Worm (Caenorhabditis elegans) whole organism, mixed stage, embryonic: ENCODE measurements around the gene K05F1.1.

Experiments
- M03D4.4 ChIP-seq: sonication (generic microtip); optimal IDR thresholded peaks from 2 replicates; lab custom pipeline; 2017; ENCODE audit warnings: mild to moderate bottlenecking, missing genetic modification characterization, missing compliant biosample characterization
- bed-3 ChIP-seq: fragments of 200-800 bp; sonication (Bioruptor generic); optimal IDR thresholded peaks from 3 replicates; lab custom pipeline; 2018; ENCODE audit warnings: mild to moderate bottlenecking, missing genetic modification characterization, moderate library complexity, missing compliant biosample characterization
- blmp-1 ChIP-seq: fragments of 150-350 bp; optimal IDR thresholded peaks from 2 replicates; lab custom pipeline; 2014; ENCODE audit warnings: missing biosample characterization, missing genetic modification characterization
- ceh-39 ChIP-seq: fragments of 150-350 bp; optimal IDR thresholded peaks from 2 replicates; lab custom pipeline; 2014; ENCODE audit warnings: missing biosample characterization, missing genetic modification characterization
- ceh-43 ChIP-seq: fragments of 200-800 bp; sonication (Bioruptor generic); optimal IDR thresholded peaks from 2 replicates; lab custom pipeline; 2018; ENCODE audit warnings: mild to moderate bottlenecking, missing genetic modification characterization, moderate library complexity, missing compliant biosample characterization
- ceh-83 ChIP-seq: fragments of 200-800 bp; sonication (Bioruptor generic); optimal IDR thresholded peaks from 2 replicates; lab custom pipeline; 2018; ENCODE audit warnings: mild to moderate bottlenecking, missing genetic modification characterization, missing compliant biosample characterization
- ces-1 ChIP-seq: fragments of 150-350 bp; optimal IDR thresholded peaks from 2 replicates; lab custom pipeline; 2014; ENCODE audit warnings: missing biosample characterization, missing genetic modification reagents, missing genetic modification characterization
- drap-1 ChIP-seq: fragments of 200-800 bp; sonication (Bioruptor generic); optimal IDR thresholded peaks from 3 replicates; lab custom pipeline; 2018; ENCODE audit warnings: mild to moderate bottlenecking, missing genetic modification characterization, missing compliant biosample characterization
- elt-1 ChIP-seq: sonication (generic microtip); optimal IDR thresholded peaks from 2 replicates; lab custom pipeline; 2017; ENCODE audit warnings: missing genetic modification characterization, mild to moderate bottlenecking, missing compliant biosample characterization, antibody characterized with exemption, moderate library complexity, borderline replicate concordance; ENCODE audit not compliant: insufficient read depth
- elt-3 ChIP-seq: fragments of 150-350 bp; optimal IDR thresholded peaks from 2 replicates; lab custom pipeline; 2014; ENCODE audit warnings: missing biosample characterization, missing genetic modification characterization
- flh-1 ChIP-seq: fragments of 200-800 bp; sonication (Bioruptor generic); optimal IDR thresholded peaks from 2 replicates; lab custom pipeline; 2018; ENCODE audit warnings: mild to moderate bottlenecking, missing genetic modification characterization, moderate library complexity, missing compliant biosample characterization
- ham-2 ChIP-seq: fragments of 200-800 bp; sonication (Bioruptor generic); optimal IDR thresholded peaks from 2 replicates; lab custom pipeline; 2018; ENCODE audit warnings: mild to moderate bottlenecking, missing genetic modification characterization, missing compliant biosample characterization
- hlh-1 ChIP-seq: fragments of 150-350 bp; optimal IDR thresholded peaks from 2 replicates; lab custom pipeline; 2014; ENCODE audit warnings: missing biosample characterization, missing genetic modification reagents, missing genetic modification characterization
- lin-13 ChIP-seq: fragments of 150-350 bp; optimal IDR thresholded peaks from 2 replicates; lab custom pipeline; 2014; ENCODE audit warnings: missing biosample characterization, missing genetic modification characterization
- lin-32 ChIP-seq: fragments of 200-800 bp; sonication (Bioruptor generic); optimal IDR thresholded peaks from 2 replicates; lab custom pipeline; 2018; ENCODE audit warnings: mild to moderate bottlenecking, missing genetic modification characterization, missing compliant biosample characterization
- lsy-2 ChIP-seq: fragments of 150-350 bp; optimal IDR thresholded peaks from 2 replicates; lab custom pipeline; 2014; ENCODE audit warnings: missing biosample characterization, missing genetic modification characterization
- mab-5 ChIP-seq: fragments of 150-350 bp; optimal IDR thresholded peaks from 2 replicates; lab custom pipeline; 2014; ENCODE audit warnings: missing biosample characterization, missing genetic modification characterization
- mls-2 ChIP-seq: sonication (generic microtip); optimal IDR thresholded peaks from 2 replicates; lab custom pipeline; 2016; ENCODE audit warnings: mild to moderate bottlenecking, missing genetic modification characterization, moderate library complexity, missing compliant biosample characterization
- nhr-12 ChIP-seq: fragments of 150-350 bp; optimal IDR thresholded peaks from 2 replicates; lab custom pipeline; 2014; ENCODE audit warnings: missing biosample characterization, missing genetic modification characterization
- nhr-2 ChIP-seq: fragments of 150-350 bp; optimal IDR thresholded peaks from 2 replicates; lab custom pipeline; 2014; ENCODE audit warnings: missing biosample characterization, missing genetic modification characterization
- nhr-237 ChIP-seq: fragments of 150-350 bp; optimal IDR thresholded peaks from 2 replicates; lab custom pipeline; 2014; ENCODE audit warnings: missing biosample characterization, missing genetic modification characterization
- nhr-28 ChIP-seq: fragments of 150-350 bp; optimal IDR thresholded peaks from 2 replicates; lab custom pipeline; 2014; ENCODE audit warnings: missing biosample characterization, missing genetic modification characterization
- nhr-76 ChIP-seq: sonication (generic microtip); optimal IDR thresholded peaks from 2 replicates; lab custom pipeline; 2017; ENCODE audit warnings: missing biosample characterization, missing genetic modification characterization
- sem-2 ChIP-seq: fragments of 200-800 bp; sonication (Bioruptor generic); optimal IDR thresholded peaks from 2 replicates; lab custom pipeline; 2018; ENCODE audit warnings: mild to moderate bottlenecking, missing genetic modification characterization, missing compliant biosample characterization
- snpc-4 ChIP-seq: fragments of 150-350 bp; optimal IDR thresholded peaks from 2 replicates; lab custom pipeline; 2014; ENCODE audit warnings: missing biosample characterization, missing genetic modification characterization
- tbx-8 ChIP-seq: fragments of 200-800 bp; sonication (Bioruptor generic); optimal IDR thresholded peaks from 2 replicates; lab custom pipeline; 2018; ENCODE audit warnings: mild to moderate bottlenecking, missing genetic modification characterization, moderate library complexity, missing compliant biosample characterization
- unc-39 ChIP-seq: fragments of 150-350 bp; optimal IDR thresholded peaks from 2 replicates; lab custom pipeline; 2014; ENCODE audit warnings: missing biosample characterization, missing genetic modification characterization
- zip-8 ChIP-seq: fragments of 150-350 bp; optimal IDR thresholded peaks from 2 replicates; lab custom pipeline; 2014; ENCODE audit warnings: missing biosample characterization, missing genetic modification characterization
- ztf-11 ChIP-seq: fragments of 150-350 bp; optimal IDR thresholded peaks from 2 replicates; lab custom pipeline; 2014; ENCODE audit warnings: missing biosample characterization, missing genetic modification characterization

The K05F1.1 gene

ce11 chrII:5794195-5794594 lies 7.0 kb upstream of the K05F1.1 start, which contains the start of gene acdh-8:
TSS of gene acdh-8 (plus strand) at chrII:5794495.
- TF ChIP-seq tbx-8 (GFP tag; lab: Kevin White, UChicago), result no peak
- TF ChIP-seq mab-5 (tag; lab: Kevin White, UChicago), result no peak
- TF ChIP-seq drap-1 (GFP tag; lab: Kevin White, UChicago), result no peak
- no peak for TF ChIP-seq M03D4.4 (tag; lab: Kevin White, UChicago)
- no peak for TF ChIP-seq elt-3
- TF ChIP-seq ces-1 (GFP tag; lab: Kevin White, UChicago), result no peak
- no peak for TF ChIP-seq snpc-4 (tag; lab: Kevin White, UChicago)
- TF ChIP-seq sem-2, result no peak
- TF ChIP-seq lin-32 (GFP tag; lab: Kevin White, UChicago), result no peak
- no peak for TF ChIP-seq nhr-237 (tag; lab: Kevin White, UChicago)
- TF ChIP-seq zip-8 (tag; lab: Kevin White, UChicago), result no peak
- TF ChIP-seq unc-39 (tag; lab: Kevin White, UChicago), result no peak
- no peak for TF ChIP-seq blmp-1 (tag; lab: Kevin White, UChicago)
- no peak for TF ChIP-seq flh-1 (GFP tag; lab: Kevin White, UChicago)
- no peak for TF ChIP-seq ztf-11
- TF ChIP-seq bed-3, result no peak
- no peak for TF ChIP-seq ceh-83
- TF ChIP-seq nhr-12 (tag; lab: Kevin White, UChicago), result no peak
- TF ChIP-seq, all 35 proteins: peak for 0

ce11 chrII:5797348-5797977 lies 3.7 kb upstream of the K05F1.1 start, which contains the start of the genes msp-63 and msp-142:
TSS of gene msp-63 (minus strand) at chrII:5797448.
TSS of gene msp-142 (plus strand) at chrII:5797927.
- TF ChIP-seq flh-1 (GFP tag; lab: Kevin White, UChicago), result no peak
- no peak for TF ChIP-seq snpc-4 (tag; lab: Kevin White, UChicago)
- TF ChIP-seq zip-8 (tag; lab: Kevin White, UChicago), result no peak
- no peak for TF ChIP-seq nhr-28 (tag; lab: Kevin White, UChicago)
- no peak for TF ChIP-seq ham-2 (GFP tag; lab: Kevin White, UChicago)
- no peak for TF ChIP-seq nhr-2 (tag; lab: Kevin White, UChicago)
- TF ChIP-seq mab-5 (tag; lab: Kevin White, UChicago), result no peak

ce11 chrII:5799553-5799952 lies 1.6 kb upstream of the K05F1.1 start, which contains the start of gene K05F1.8:
TSS of gene K05F1.8 (minus strand) at chrII:5799653.
- TF ChIP-seq ceh-83 (no peak), drap-1 (GFP tag; lab: Kevin White, UChicago) (no peak), snpc-4 (tag; lab: Kevin White, UChicago) (no peak), elt-3 (no peak), nhr-28 (tag; lab: Kevin White, UChicago) (no peak)
- TF ChIP-seq, all 35 proteins: peak for 0

DNA sequence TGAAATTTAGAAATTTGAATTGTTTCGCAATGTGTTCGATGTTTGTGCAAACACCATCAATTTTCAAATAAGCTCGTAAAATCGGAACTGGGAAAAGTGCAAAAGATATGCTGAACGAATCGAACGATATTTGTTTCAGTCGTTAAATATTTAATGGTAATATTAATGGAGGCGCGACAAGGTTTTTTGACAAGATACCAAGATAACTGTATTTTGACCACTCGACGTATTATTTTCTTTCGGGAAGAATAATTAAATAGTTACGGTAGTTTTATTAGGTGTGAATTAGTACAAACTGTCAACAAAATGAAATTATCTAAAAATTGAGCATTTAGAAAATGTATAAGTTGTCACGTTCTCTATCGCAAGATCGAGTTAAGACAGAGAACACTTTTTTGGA lies 3.1 kb downstream of the K05F1.1 start:
- peak; percentile 63 for TF ChIP-seq zip-8 (tag; lab: Kevin White, UChicago)
- no peak for TF ChIP-seq M03D4.4 (tag; lab: Kevin White, UChicago)

ce11 chrII:5805303-5805702 lies 4.1 kb downstream of the K05F1.1 start, which contains the start of gene K05F1.10:
TSS of gene K05F1.10 (minus strand) at chrII:5805473.
- TF ChIP-seq lsy-2 (tag; lab: Kevin White, UChicago) (no peak), ztf-11 (no peak), flh-1 (GFP tag; lab: Kevin White, UChicago) (no peak)

- TF ChIP-seq lin-13 (tag; lab: Kevin White, UChicago) (no peak), bed-3 (no peak), unc-39 (tag; lab: Kevin White, UChicago) (no peak)
- TF ChIP-seq, all 35 proteins: peak for 0
These were observed 5.4 kb downstream of the K05F1.1 start for ce11 chrII:5806563-5806962.

DNA sequence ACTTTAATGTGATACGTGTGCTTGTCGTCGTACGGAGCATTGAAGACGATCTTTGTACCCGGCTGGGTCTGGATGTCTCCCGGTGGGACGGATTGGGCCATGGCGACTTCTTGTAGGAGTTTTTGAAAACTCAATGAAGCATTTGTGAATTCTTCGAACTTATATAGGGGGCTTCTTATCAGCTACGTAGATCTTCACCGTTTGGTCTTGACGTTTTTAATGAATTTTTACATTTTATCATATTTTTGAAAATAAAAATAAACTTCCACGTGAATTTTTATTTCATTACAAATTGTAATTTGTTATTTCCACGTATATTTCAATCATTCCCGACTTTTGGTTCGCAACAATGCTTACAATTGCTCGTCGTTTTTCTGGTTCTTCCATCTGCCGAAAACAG lies 9.0 kb downstream of the K05F1.1 start, which contains the start of the genes msp-64 and ZK1248.5:
Gene msp-64 (minus strand): TSS at position 101 of the 400 bp plus-strand sequence.
Gene ZK1248.5 (plus strand): TSS at position 285 of the 400 bp plus-strand sequence.
- no peak for TF ChIP-seq elt-1 (tag; lab: Kevin White, UChicago)
- no peak for TF ChIP-seq hlh-1 (tag; lab: Kevin White, UChicago)
- no peak for TF ChIP-seq ceh-39 (tag; lab: Kevin White, UChicago)
- no peak for TF ChIP-seq ceh-83
- TF ChIP-seq mls-2, result no peak
- TF ChIP-seq sem-2, result no peak
- TF ChIP-seq elt-3, result no peak
- TF ChIP-seq flh-1 (GFP tag; lab: Kevin White, UChicago), result no peak
- no peak for TF ChIP-seq lin-32 (GFP tag; lab: Kevin White, UChicago)
- no peak for TF ChIP-seq M03D4.4 (tag; lab: Kevin White, UChicago)
- TF ChIP-seq nhr-76 (tag; lab: Kevin White, UChicago), result no peak
- no peak for TF ChIP-seq bed-3
- no peak for TF ChIP-seq tbx-8 (GFP tag; lab: Kevin White, UChicago)
- TF ChIP-seq drap-1 (GFP tag; lab: Kevin White, UChicago), result no peak
- TF ChIP-seq ces-1 (GFP tag; lab: Kevin White, UChicago), result no peak
- TF ChIP-seq lin-13 (tag; lab: Kevin White, UChicago), result no peak
- no peak for TF ChIP-seq ceh-43 (GFP tag; lab: Kevin White, UChicago)
- no peak for TF ChIP-seq unc-39 (tag; lab: Kevin White, UChicago)
- no peak for TF ChIP-seq lsy-2 (tag; lab: Kevin White, UChicago)
- TF ChIP-seq, all 35 proteins: peak for 0
